Worm (Caenorhabditis elegans) whole organism, L2 larva: ENCODE results near the gene F07A11.5.
A peak's percentile ranks its signal among the peaks of the same experiment; 100 is the strongest.

Experiments used
- C34F6.9 ChIP-seq: fragments of 150-350 bp; optimal IDR thresholded peaks from 2 replicates; lab custom pipeline; 2014; ENCODE audit warnings: missing biosample characterization, missing genetic modification characterization
- F13H6.1 ChIP-seq: sonication (generic microtip); optimal IDR thresholded peaks from 2 replicates; lab custom pipeline; 2016; ENCODE audit warnings: missing genetic modification characterization, missing compliant biosample characterization
- R02D3.7 ChIP-seq: fragments of 150-350 bp; optimal IDR thresholded peaks from 2 replicates; lab custom pipeline; 2014; ENCODE audit warnings: missing biosample characterization, missing genetic modification characterization
- alr-1 ChIP-seq: fragments of 150-350 bp; optimal IDR thresholded peaks from 2 replicates; lab custom pipeline; 2014; ENCODE audit warnings: missing biosample characterization, missing genetic modification characterization
- aly-2 ChIP-seq: fragments of 150-350 bp; optimal IDR thresholded peaks from 2 replicates; lab custom pipeline; 2014; ENCODE audit warnings: missing biosample characterization, missing genetic modification characterization
- ama-1 ChIP-seq: fragments of 150-350 bp; optimal IDR thresholded peaks from 2 replicates; lab custom pipeline; 2018; ENCODE audit warnings: inconsistent platforms
- blmp-1 ChIP-seq: sonication (generic microtip); optimal IDR thresholded peaks from 2 replicates; lab custom pipeline; 2017; ENCODE audit warnings: missing genetic modification characterization, mild to moderate bottlenecking, missing compliant biosample characterization, antibody characterized with exemption, moderate library complexity; ENCODE audit not compliant: insufficient read depth
- ceh-82 ChIP-seq: fragments of 150-350 bp; optimal IDR thresholded peaks from 2 replicates; lab custom pipeline; 2014; ENCODE audit warnings: missing biosample characterization, missing genetic modification characterization
- crh-2 ChIP-seq: sonication (generic microtip); optimal IDR thresholded peaks from 2 replicates; lab custom pipeline; 2017; ENCODE audit warnings: missing biosample characterization, missing genetic modification characterization
- dmd-4 ChIP-seq: sonication (generic microtip); optimal IDR thresholded peaks from 2 replicates; lab custom pipeline; 2017; ENCODE audit warnings: missing biosample characterization, missing genetic modification characterization
- egl-27 ChIP-seq: sonication (generic microtip); optimal IDR thresholded peaks from 3 replicates; lab custom pipeline; 2017; ENCODE audit warnings: missing biosample characterization, missing genetic modification reagents, missing genetic modification characterization
- elt-1 ChIP-seq: fragments of 150-350 bp; optimal IDR thresholded peaks from 2 replicates; lab custom pipeline; 2014; ENCODE audit warnings: missing biosample characterization, missing genetic modification characterization
- fos-1 ChIP-seq: fragments of 150-350 bp; optimal IDR thresholded peaks from 2 replicates; lab custom pipeline; 2014; ENCODE audit warnings: missing biosample characterization, missing genetic modification characterization
- gmeb-1 ChIP-seq: fragments of 150-350 bp; optimal IDR thresholded peaks from 2 replicates; lab custom pipeline; 2014; ENCODE audit warnings: missing biosample characterization, missing genetic modification characterization
- lin-11 ChIP-seq: fragments of 150-350 bp; sonication (generic microtip); optimal IDR thresholded peaks from 2 replicates; lab custom pipeline; 2014; ENCODE audit warnings: missing biosample characterization, missing genetic modification characterization, inconsistent platforms, mixed read lengths
- lin-13 ChIP-seq: fragments of 150-350 bp; optimal IDR thresholded peaks from 2 replicates; lab custom pipeline; 2014; ENCODE audit warnings: missing biosample characterization, missing genetic modification reagents, missing genetic modification characterization
- lin-39 ChIP-seq: fragments of 150-350 bp; optimal IDR thresholded peaks from 2 replicates; lab custom pipeline; 2014; ENCODE audit warnings: missing biosample characterization, missing genetic modification reagents, missing genetic modification characterization
- lsy-2 ChIP-seq, 2 experiments: fragments of 150-350 bp in 1 of 2; sonication (generic microtip) in 1 of 2; optimal IDR thresholded peaks; 2 replicates each; lab custom pipeline; 2014 to 2017; ENCODE audit warnings: missing biosample characterization in 2 of 2, missing genetic modification characterization in 2 of 2
- mbf-1 ChIP-seq: sonication (generic microtip); optimal IDR thresholded peaks from 2 replicates; lab custom pipeline; 2017; ENCODE audit warnings: missing biosample characterization, missing genetic modification characterization
- mdl-1 ChIP-seq, 2 experiments: fragments of 150-350 bp in 1 of 2; sonication (generic microtip) in 1 of 2; optimal IDR thresholded peaks; 2 replicates each; lab custom pipeline; 2017; ENCODE audit warnings: missing biosample characterization in 2 of 2, missing genetic modification characterization in 2 of 2
- nhr-10 ChIP-seq: sonication (generic microtip); optimal IDR thresholded peaks from 2 replicates; lab custom pipeline; 2017; ENCODE audit warnings: missing biosample characterization, missing genetic modification characterization
- nhr-12 ChIP-seq: fragments of 150-350 bp; optimal IDR thresholded peaks from 2 replicates; lab custom pipeline; 2014; ENCODE audit warnings: missing biosample characterization, missing genetic modification characterization
- nhr-129 ChIP-seq: fragments of 150-350 bp; optimal IDR thresholded peaks from 2 replicates; lab custom pipeline; 2014; ENCODE audit warnings: missing biosample characterization, missing genetic modification characterization
- nhr-21 ChIP-seq: fragments of 150-350 bp; optimal IDR thresholded peaks from 2 replicates; lab custom pipeline; 2014; ENCODE audit warnings: missing biosample characterization, missing genetic modification characterization
- nhr-23 ChIP-seq: fragments of 150-350 bp; optimal IDR thresholded peaks from 2 replicates; lab custom pipeline; 2014; ENCODE audit warnings: missing biosample characterization, missing genetic modification reagents, missing genetic modification characterization
- nhr-25 ChIP-seq: fragments of 150-350 bp; sonication (generic microtip); optimal IDR thresholded peaks from 3 replicates; lab custom pipeline; 2014; ENCODE audit warnings: missing biosample characterization, missing genetic modification characterization
- nhr-6 ChIP-seq: fragments of 150-350 bp; optimal IDR thresholded peaks from 2 replicates; lab custom pipeline; 2014; ENCODE audit warnings: missing biosample characterization, missing genetic modification characterization
- peb-1 ChIP-seq: fragments of 150-350 bp; optimal IDR thresholded peaks from 2 replicates; lab custom pipeline; 2014; ENCODE audit warnings: missing biosample characterization, missing genetic modification characterization
- sem-4 ChIP-seq: fragments of 150-350 bp; optimal IDR thresholded peaks from 2 replicates; lab custom pipeline; 2014; ENCODE audit warnings: missing biosample characterization, missing genetic modification reagents, missing genetic modification characterization
- skn-1 ChIP-seq: sonication (generic microtip); optimal IDR thresholded peaks from 2 replicates; lab custom pipeline; 2017; ENCODE audit warnings: missing biosample characterization, missing genetic modification characterization
- sma-3 ChIP-seq: sonication (generic microtip); optimal IDR thresholded peaks from 2 replicates; lab custom pipeline; 2016; ENCODE audit warnings: missing genetic modification reagents, missing genetic modification characterization, missing compliant biosample characterization
- sma-9 ChIP-seq, 2 experiments: fragments of 150-350 bp in 1 of 2; sonication (generic microtip) in 1 of 2; optimal IDR thresholded peaks; 2 replicates each; lab custom pipeline; 2014 to 2016; ENCODE audit warnings: missing genetic modification characterization in 2 of 2, mild to moderate bottlenecking in 1 of 2, missing biosample characterization in 1 of 2, missing compliant biosample characterization in 1 of 2, missing genetic modification reagents in 1 of 2, moderate library complexity in 1 of 2
- unc-39 ChIP-seq: fragments of 150-350 bp; optimal IDR thresholded peaks from 2 replicates; lab custom pipeline; 2014; ENCODE audit warnings: missing biosample characterization, missing genetic modification characterization
- unc-55 ChIP-seq: fragments of 150-350 bp; sonication (generic microtip); optimal IDR thresholded peaks from 3 replicates; lab custom pipeline; 2014; ENCODE audit warnings: missing biosample characterization, missing genetic modification reagents, missing genetic modification characterization
- unc-62 ChIP-seq: fragments of 150-350 bp; optimal IDR thresholded peaks from 2 replicates; lab custom pipeline; 2014; ENCODE audit warnings: missing biosample characterization, missing genetic modification reagents, missing genetic modification characterization
- zag-1 ChIP-seq: fragments of 150-350 bp; optimal IDR thresholded peaks from 2 replicates; lab custom pipeline; 2014; ENCODE audit warnings: missing biosample characterization, missing genetic modification characterization
- ztf-1 ChIP-seq: fragments of 200-800 bp; sonication (Bioruptor generic); conservative IDR thresholded peaks from 2 replicates; pipeline ENCODE4 v1.3.6; 2022; ENCODE audit warnings: missing genetic modification characterization, missing compliant biosample characterization
- ztf-4 ChIP-seq: fragments of 150-350 bp; optimal IDR thresholded peaks from 2 replicates; lab custom pipeline; 2014; ENCODE audit warnings: missing biosample characterization, missing genetic modification characterization

F07A11.5 gene

ce11 chrII:11637189-11637754 is 25.2 kb downstream of the F07A11.5 start (continued):
- TF ChIP-seq sma-9 (GFP tag; optimal IDR thresholded peaks at IDR 0.05; lab: Kevin White, UChicago), result peak; percentile 62
- TF ChIP-seq sma-9 (tag; optimal IDR thresholded peaks at IDR 0.05; lab: Kevin White, UChicago), result no peak
- TF ChIP-seq ztf-4, result peak; percentile 36
- TF ChIP-seq nhr-12 (tag; lab: Kevin White, UChicago), result no peak
- no peak for TF ChIP-seq aly-2
- peak; percentile 36 for TF ChIP-seq nhr-6 (tag; lab: Kevin White, UChicago)
- TF ChIP-seq unc-62 (GFP tag; lab: Kevin White, UChicago), result no peak
- TF ChIP-seq lin-11 (tag; lab: Kevin White, UChicago), result no peak
- TF ChIP-seq sem-4, result peak; percentile 37
- TF ChIP-seq sma-3 (GFP tag; lab: Kevin White, UChicago), result no peak
- TF ChIP-seq alr-1 (tag; lab: Kevin White, UChicago), result no peak
- TF ChIP-seq lin-13 (GFP tag; lab: Kevin White, UChicago), result peak; percentile 22
- no peak for TF ChIP-seq peb-1 (tag; lab: Kevin White, UChicago)
- no peak for TF ChIP-seq nhr-23 (tag; lab: Kevin White, UChicago)
- no peak for TF ChIP-seq skn-1
- no peak for TF ChIP-seq mbf-1
- no peak for TF ChIP-seq unc-39 (tag; lab: Kevin White, UChicago)
- TF ChIP-seq nhr-21, result peak; percentile 38
- TF ChIP-seq elt-1 (tag; lab: Kevin White, UChicago), result no peak
- TF ChIP-seq nhr-10, result no peak
- no peak for TF ChIP-seq egl-27 (tag; lab: Kevin White, UChicago)

DNA sequence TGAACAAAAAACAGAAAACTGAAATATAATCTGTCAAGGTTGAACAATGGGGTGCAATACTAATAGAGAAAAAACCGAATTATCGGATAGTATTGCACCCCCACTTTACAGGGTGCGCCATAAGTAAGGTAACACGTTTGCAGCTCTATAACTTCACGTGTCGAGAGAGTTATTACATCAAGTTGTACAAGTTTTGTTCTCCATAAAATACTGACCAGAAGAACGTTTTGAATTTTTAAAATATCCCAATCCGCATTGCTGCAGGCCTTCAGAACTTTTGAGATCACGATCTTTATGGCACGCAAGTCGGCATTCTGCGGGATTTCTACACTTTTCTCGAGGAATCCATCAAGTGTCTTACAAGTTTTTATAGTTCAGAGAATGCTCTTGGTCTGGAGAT is 25.7 kb downstream of the F07A11.5 start:
- no peak for TF ChIP-seq fos-1 (tag; lab: Kevin White, UChicago)
- TF ChIP-seq zag-1 (tag; lab: Kevin White, UChicago), result no peak
- TF ChIP-seq ztf-1 (GFP tag; lab: Robert Waterston, UW), result no peak
- no peak for TF ChIP-seq F13H6.1 (tag; lab: Kevin White, UChicago)
- TF ChIP-seq aly-2, result no peak
- TF ChIP-seq blmp-1 (tag; lab: Kevin White, UChicago), result no peak
- TF ChIP-seq nhr-23 (tag; lab: Kevin White, UChicago), result no peak
- no peak for TF ChIP-seq mdl-1 (tag; optimal IDR thresholded peaks at IDR 0.05; lab: Kevin White, UChicago)
- no peak for TF ChIP-seq R02D3.7 (tag; lab: Kevin White, UChicago)
- TF ChIP-seq unc-62 (GFP tag; lab: Kevin White, UChicago), result no peak
- no peak for TF ChIP-seq nhr-10
- TF ChIP-seq unc-39 (tag; lab: Kevin White, UChicago), result no peak
- no peak for TF ChIP-seq skn-1
- no peak for TF ChIP-seq nhr-21
- TF ChIP-seq ama-1 (lab: Kevin White, UChicago), result no peak
- TF ChIP-seq, all 48 proteins: peak for 0

- TF ChIP-seq sma-9 (GFP tag; optimal IDR thresholded peaks at IDR 0.05; lab: Kevin White, UChicago) (peak; percentile 75), sma-9 (tag; optimal IDR thresholded peaks at IDR 0.05; lab: Kevin White, UChicago) (no peak), sma-3 (GFP tag; lab: Kevin White, UChicago) (peak; percentile 86), nhr-21 (peak; percentile 71), egl-27 (tag; lab: Kevin White, UChicago) (peak; percentile 39), nhr-25 (peak; percentile 69), unc-39 (tag; lab: Kevin White, UChicago) (no peak), lsy-2 (tag; optimal IDR thresholded peaks at IDR 0.05; lab: Kevin White, UChicago) (peak in 1 of 2 experiments; percentile 51), lin-11 (tag; lab: Kevin White, UChicago) (no peak), elt-1 (tag; lab: Kevin White, UChicago) (no peak), ama-1 (lab: Kevin White, UChicago) (peak; percentile 33), mdl-1 (tag; optimal IDR thresholded peaks at IDR 0.05; lab: Kevin White, UChicago) (peak in 1 of 2 experiments; percentile 39), nhr-129 (no peak), blmp-1 (tag; lab: Kevin White, UChicago) (peak; percentile 38), ztf-1 (GFP tag; lab: Robert Waterston, UW) (no peak), zag-1 (tag; lab: Kevin White, UChicago) (no peak), gmeb-1 (tag; lab: Kevin White, UChicago) (peak; percentile 42)
Observed at ce11 chrII:11642025-11642424, 29.9 kb downstream of the F07A11.5 start.

DNA sequence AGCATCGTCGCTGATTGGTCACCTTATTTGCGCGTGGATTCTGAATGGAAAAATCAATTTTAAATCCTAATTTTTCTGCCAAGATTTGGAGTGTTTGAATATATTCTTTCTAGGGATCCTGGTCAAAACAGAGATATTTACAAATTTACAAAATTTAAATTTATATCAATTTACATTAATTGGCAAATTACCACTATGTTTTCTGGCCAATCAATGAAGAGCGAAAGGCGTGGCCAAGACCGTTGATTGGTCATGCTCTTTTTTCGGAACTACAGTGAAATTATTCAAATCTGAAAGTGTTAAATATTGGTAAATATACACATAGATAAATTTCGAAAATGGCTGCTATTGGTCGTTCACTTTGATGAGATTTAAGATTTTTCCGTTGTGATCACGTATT is 30.6 kb downstream of the F07A11.5 start:
- TF ChIP-seq lin-39 (tag; lab: Kevin White, UChicago), result no peak
- no peak for TF ChIP-seq nhr-6 (tag; lab: Kevin White, UChicago)
- TF ChIP-seq ztf-1 (GFP tag; lab: Robert Waterston, UW), result no peak
- no peak for TF ChIP-seq ztf-4
- TF ChIP-seq crh-2 (tag; lab: Kevin White, UChicago), result no peak
- TF ChIP-seq sma-9 (GFP tag; optimal IDR thresholded peaks at IDR 0.05; lab: Kevin White, UChicago), result no peak
- no peak for TF ChIP-seq sma-9 (tag; optimal IDR thresholded peaks at IDR 0.05; lab: Kevin White, UChicago)
- TF ChIP-seq C34F6.9 (tag; lab: Kevin White, UChicago), result no peak
- TF ChIP-seq fos-1 (tag; lab: Kevin White, UChicago), result no peak
- no peak for TF ChIP-seq unc-55 (GFP tag; lab: Kevin White, UChicago)
- no peak for TF ChIP-seq ceh-82 (tag; lab: Kevin White, UChicago)
- TF ChIP-seq dmd-4 (tag; lab: Kevin White, UChicago), result no peak
- TF ChIP-seq unc-39 (tag; lab: Kevin White, UChicago), result no peak
- TF ChIP-seq aly-2, result no peak
- no peak for TF ChIP-seq nhr-21
- TF ChIP-seq, all 48 proteins: peak for 0
